Worm (Caenorhabditis elegans) whole organism, L1 larva: ENCODE measurements around the gene cest-30.

Experiments
- C04F5.9 ChIP-seq: sonication (generic microtip); optimal IDR thresholded peaks from 2 replicates; lab custom pipeline; 2016; ENCODE audit warnings: missing genetic modification characterization, missing compliant biosample characterization
- C34B4.2 ChIP-seq: sonication (generic microtip); optimal IDR thresholded peaks from 2 replicates; lab custom pipeline; 2017; ENCODE audit warnings: mild to moderate bottlenecking, missing genetic modification characterization, missing compliant biosample characterization
- Y116A8C.19 ChIP-seq: sonication (generic microtip); optimal IDR thresholded peaks from 2 replicates; lab custom pipeline; 2016; ENCODE audit warnings: missing compliant biosample characterization, missing genetic modification characterization, borderline replicate concordance
- aha-1 ChIP-seq: fragments of 150-350 bp; optimal IDR thresholded peaks from 2 replicates; lab custom pipeline; 2014; ENCODE audit warnings: missing biosample characterization, missing genetic modification characterization
- ceh-63 ChIP-seq: fragments of 200-800 bp; sonication (Bioruptor generic); optimal IDR thresholded peaks from 2 replicates; lab custom pipeline; 2018; ENCODE audit warnings: mild to moderate bottlenecking, missing genetic modification characterization, missing compliant biosample characterization
- ceh-8 ChIP-seq: fragments of 200-800 bp; sonication (Bioruptor generic); optimal IDR thresholded peaks from 2 replicates; lab custom pipeline; 2018; ENCODE audit warnings: mild to moderate bottlenecking, missing genetic modification characterization, moderate library complexity, missing compliant biosample characterization
- ceh-90 ChIP-seq: sonication (generic microtip); optimal IDR thresholded peaks from 2 replicates; lab custom pipeline; 2016; ENCODE audit warnings: missing genetic modification characterization, missing compliant biosample characterization
- ces-1 ChIP-seq: fragments of 150-350 bp; optimal IDR thresholded peaks from 2 replicates; lab custom pipeline; 2014; ENCODE audit warnings: missing biosample characterization, missing genetic modification reagents, missing genetic modification characterization
- efl-1 ChIP-seq, 4 experiments: fragments of 150-350 bp; optimal IDR thresholded peaks in 3 of 4; peaks in 1 of 4; 1 replicate in 1 of 4; 2 replicates in 3 of 4; lab custom pipeline; 2014; ENCODE audit warnings: missing biosample characterization in 2 of 4, missing genetic modification characterization in 2 of 4, missing genetic modification reagents in 2 of 4
- egl-13 ChIP-seq: sonication (generic microtip); optimal IDR thresholded peaks from 2 replicates; lab custom pipeline; 2016; ENCODE audit warnings: missing genotype, missing genetic modification reagents, missing genetic modification characterization, missing compliant biosample characterization
- elt-2 ChIP-seq: sonication (generic microtip); optimal IDR thresholded peaks from 2 replicates; lab custom pipeline; 2016; ENCODE audit warnings: missing genetic modification characterization, mild to moderate bottlenecking, inconsistent platforms, missing compliant biosample characterization, missing genetic modification reagents
- fkh-10 ChIP-seq: sonication (generic microtip); optimal IDR thresholded peaks from 2 replicates; lab custom pipeline; 2017; ENCODE audit warnings: missing biosample characterization, missing genetic modification reagents, missing genetic modification characterization
- fkh-4 ChIP-seq: sonication (generic microtip); optimal IDR thresholded peaks from 2 replicates; lab custom pipeline; 2016; ENCODE audit warnings: missing compliant biosample characterization, missing genetic modification characterization, borderline replicate concordance
- fos-1 ChIP-seq: fragments of 150-350 bp; optimal IDR thresholded peaks from 2 replicates; lab custom pipeline; 2014; ENCODE audit warnings: missing biosample characterization, missing genetic modification characterization
- grh-1 ChIP-seq: fragments of 200-800 bp; sonication (Bioruptor generic); IDR thresholded peaks from 2 replicates; pipeline ENCODE4 v1.3.6; 2022; ENCODE audit warnings: missing genetic modification reagents, missing genetic modification characterization, missing compliant biosample characterization
- hlh-4 ChIP-seq: sonication (generic microtip); optimal IDR thresholded peaks from 2 replicates; lab custom pipeline; 2016; ENCODE audit warnings: mild to moderate bottlenecking, missing genetic modification characterization, missing compliant biosample characterization
- lin-14 ChIP-seq: fragments of 200-800 bp; sonication (Bioruptor generic); optimal IDR thresholded peaks from 2 replicates; lab custom pipeline; 2018; ENCODE audit warnings: mild to moderate bottlenecking, missing genetic modification characterization, moderate library complexity, missing compliant biosample characterization
- lin-15B ChIP-seq: fragments of 150-350 bp; sonication (generic microtip); optimal IDR thresholded peaks from 3 replicates; lab custom pipeline; 2014; ENCODE audit warnings: missing biosample characterization, missing genetic modification characterization
- lsy-2 ChIP-seq, 2 experiments: fragments of 150-350 bp; optimal IDR thresholded peaks; 2 replicates each; lab custom pipeline; 2014; ENCODE audit warnings: missing biosample characterization in 2 of 2, missing genetic modification characterization in 2 of 2
- nhr-11 ChIP-seq: fragments of 150-350 bp; optimal IDR thresholded peaks from 2 replicates; lab custom pipeline; 2014; ENCODE audit warnings: missing biosample characterization, missing genetic modification characterization
- nhr-12 ChIP-seq: sonication (generic microtip); optimal IDR thresholded peaks from 2 replicates; lab custom pipeline; 2017; ENCODE audit warnings: missing biosample characterization, missing genetic modification characterization
- nhr-20 ChIP-seq: sonication (generic microtip); optimal IDR thresholded peaks from 2 replicates; lab custom pipeline; 2016; ENCODE audit warnings: mild to moderate bottlenecking, missing genetic modification characterization, missing compliant biosample characterization
- nhr-237 ChIP-seq: fragments of 150-350 bp; optimal IDR thresholded peaks from 2 replicates; lab custom pipeline; 2014; ENCODE audit warnings: missing biosample characterization, missing genetic modification characterization
- nhr-47 ChIP-seq: sonication (generic microtip); optimal IDR thresholded peaks from 2 replicates; lab custom pipeline; 2016; ENCODE audit warnings: mild to moderate bottlenecking, missing genetic modification characterization, moderate library complexity, missing compliant biosample characterization
- nhr-76 ChIP-seq: sonication (generic microtip); optimal IDR thresholded peaks from 2 replicates; lab custom pipeline; 2017; ENCODE audit warnings: missing biosample characterization, missing genetic modification characterization
- nhr-85 ChIP-seq: sonication (generic microtip); peaks from one replicate; lab custom pipeline; 2016; ENCODE audit warnings: missing genetic modification characterization, inconsistent platforms, missing compliant biosample characterization
- pax-3 ChIP-seq: fragments of 200-800 bp; sonication (Bioruptor generic); optimal IDR thresholded peaks from 2 replicates; lab custom pipeline; 2018; ENCODE audit warnings: mild to moderate bottlenecking, missing genetic modification characterization, moderate library complexity, missing compliant biosample characterization
- pqm-1 ChIP-seq: sonication (generic microtip); optimal IDR thresholded peaks from 3 replicates; lab custom pipeline; 2017; ENCODE audit warnings: missing biosample characterization, missing genetic modification characterization
- rnt-1 ChIP-seq: sonication (generic microtip); optimal IDR thresholded peaks from 2 replicates; lab custom pipeline; 2016; ENCODE audit warnings: mild to moderate bottlenecking, missing genetic modification characterization, moderate library complexity, missing compliant biosample characterization
- sox-4 ChIP-seq: sonication (generic microtip); optimal IDR thresholded peaks from 2 replicates; lab custom pipeline; 2016; ENCODE audit warnings: missing genetic modification characterization, missing compliant biosample characterization
- swsn-7 ChIP-seq: sonication (generic microtip); optimal IDR thresholded peaks from 2 replicates; lab custom pipeline; 2016; ENCODE audit warnings: missing genetic modification characterization, missing compliant biosample characterization
- unc-30 ChIP-seq: sonication (generic microtip); optimal IDR thresholded peaks from 2 replicates; lab custom pipeline; 2017; ENCODE audit warnings: missing biosample characterization, missing genetic modification characterization
- unc-86 ChIP-seq: sonication (generic microtip); optimal IDR thresholded peaks from 2 replicates; lab custom pipeline; 2016; ENCODE audit warnings: missing genetic modification characterization, missing compliant biosample characterization
- unc-98 ChIP-seq: fragments of 200-800 bp; sonication (Bioruptor generic); IDR thresholded peaks from 2 replicates; pipeline ENCODE4 v1.3.6; 2022; ENCODE audit warnings: missing genetic modification characterization, missing compliant biosample characterization
- xbp-1 ChIP-seq: sonication (generic microtip); optimal IDR thresholded peaks from 2 replicates; lab custom pipeline; 2016; ENCODE audit warnings: missing genetic modification characterization, missing compliant biosample characterization
- ztf-11 ChIP-seq, 2 experiments: sonication (generic microtip); optimal IDR thresholded peaks; 2 replicates each; lab custom pipeline; 2016 to 2017; ENCODE audit warnings: missing genetic modification characterization in 2 of 2, missing biosample characterization in 1 of 2, missing compliant biosample characterization in 1 of 2

The cest-30 gene

DNA sequence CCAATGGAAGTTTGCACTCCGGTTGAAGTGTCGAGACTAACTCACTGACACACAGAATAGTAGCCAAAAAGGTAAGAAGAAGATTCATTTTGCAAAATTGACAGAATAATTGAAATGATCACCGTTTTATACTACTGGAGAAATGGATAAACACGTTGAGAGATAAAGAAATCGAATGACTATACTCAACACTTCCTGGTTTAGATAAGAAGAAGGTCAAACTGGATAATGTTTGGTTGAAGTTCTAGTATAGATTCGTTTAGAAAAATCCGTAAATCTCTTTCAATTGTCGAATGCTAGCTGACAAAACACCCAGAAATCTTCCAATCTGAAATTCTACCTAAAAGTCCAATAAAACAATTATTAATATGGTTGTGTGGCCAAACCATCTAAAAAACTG, 24.4 kb upstream of the cest-30 start, which contains the start of gene Y49G5A.1:
Gene Y49G5A.1, minus strand, starts transcription at position 101 of the 400 bp plus-strand sequence.
- TF ChIP-seq aha-1 (tag; lab: Kevin White, UChicago) (no peak), fos-1 (tag; lab: Kevin White, UChicago) (no peak), nhr-76 (no peak), fkh-4 (no peak), Y116A8C.19 (tag; lab: Kevin White, UChicago) (no peak), rnt-1 (tag; lab: Kevin White, UChicago) (no peak), sox-4 (tag; lab: Kevin White, UChicago) (no peak), nhr-237 (tag; lab: Kevin White, UChicago) (no peak), unc-86 (tag; lab: Kevin White, UChicago) (no peak), lin-14 (GFP tag; lab: Kevin White, UChicago) (no peak), nhr-47 (tag; lab: Kevin White, UChicago) (no peak), elt-2 (no peak), ces-1 (GFP tag; lab: Kevin White, UChicago) (no peak), pax-3 (tag; lab: Kevin White, UChicago) (no peak), C04F5.9 (tag; lab: Kevin White, UChicago) (no peak), hlh-4 (tag; lab: Kevin White, UChicago) (no peak), C34B4.2 (tag; lab: Kevin White, UChicago) (no peak), nhr-11 (tag; lab: Kevin White, UChicago) (no peak), efl-1 (optimal IDR thresholded peaks at IDR 0.05; lab: Kevin White, UChicago) (no peak), efl-1 (GFP tag; optimal IDR thresholded peaks at IDR 0.05 in 1 of 2; lab: Kevin White, UChicago) (no peak), lin-15B (tag; lab: Kevin White, UChicago) (no peak)

DNA sequence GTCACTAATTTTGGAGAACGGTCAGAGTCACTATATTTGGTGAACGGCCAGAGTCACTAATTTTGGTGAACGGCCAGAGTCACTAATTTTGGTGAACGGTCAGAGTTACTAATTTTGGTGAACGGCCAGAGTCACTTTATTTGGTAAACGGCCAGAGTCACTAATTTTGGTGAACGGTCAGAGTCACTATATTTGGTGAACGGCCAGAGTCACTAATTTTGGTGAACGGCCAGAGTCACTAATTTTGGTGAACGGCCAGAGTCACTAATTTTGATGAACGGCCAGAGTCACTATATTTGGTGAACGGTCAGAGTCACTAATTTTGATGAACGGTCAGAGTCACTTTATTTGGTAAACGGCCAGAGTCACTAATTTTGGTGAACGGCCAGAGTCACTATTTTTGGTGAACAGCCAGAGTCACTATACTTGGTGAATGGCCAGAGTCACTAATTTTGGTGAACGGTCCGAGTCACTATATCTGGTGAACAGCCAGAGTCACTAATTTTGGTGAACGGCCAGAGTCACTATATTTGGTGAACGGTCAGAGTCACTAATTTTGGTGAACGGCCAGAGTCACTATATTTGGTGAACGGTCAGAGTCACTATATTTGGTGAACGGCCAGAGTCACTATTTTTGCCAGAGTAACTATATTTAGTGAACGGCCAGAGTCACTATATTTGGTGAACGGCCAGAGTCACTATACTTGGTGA, 21.5 kb upstream of the cest-30 start:
- TF ChIP-seq ceh-63 (GFP tag; lab: Kevin White, UChicago) (peak; percentile 46), ceh-8 (peak; percentile 35)

DNA sequence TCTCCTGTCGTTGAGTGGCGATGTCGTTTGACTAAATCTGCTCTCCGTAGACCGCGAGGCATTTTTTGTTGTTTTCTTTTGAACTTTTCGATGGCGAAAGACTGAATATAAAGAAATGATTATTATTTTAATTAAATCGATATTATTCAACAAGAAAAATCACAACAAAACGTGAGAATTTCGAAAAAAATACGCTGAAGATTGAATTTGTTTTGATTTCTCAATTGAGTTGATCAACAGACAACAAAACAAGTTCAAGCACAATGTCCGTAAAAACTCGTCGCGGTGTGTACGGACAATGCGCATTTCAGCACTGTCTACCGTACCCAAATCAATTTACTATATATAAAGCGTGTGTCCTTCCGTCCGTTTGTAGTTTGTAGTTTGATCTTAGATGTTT, 15.1 kb upstream of the cest-30 start, which contains the start of gene B0238.9:
Gene B0238.9, minus strand, starts transcription at position 101 of the 400 bp plus-strand sequence.
- TF ChIP-seq hlh-4 (tag; lab: Kevin White, UChicago) (no peak), fkh-10 (GFP tag; lab: Kevin White, UChicago) (no peak), lsy-2 (tag; optimal IDR thresholded peaks at IDR 0.05; lab: Kevin White, UChicago) (no peak), xbp-1 (tag; lab: Kevin White, UChicago) (no peak), ceh-90 (tag; lab: Kevin White, UChicago) (no peak), ces-1 (GFP tag; lab: Kevin White, UChicago) (no peak), ztf-11 (tag; optimal IDR thresholded peaks at IDR 0.05; lab: Kevin White, UChicago) (no peak), C34B4.2 (tag; lab: Kevin White, UChicago) (no peak), egl-13 (tag; lab: Kevin White, UChicago) (no peak), nhr-12 (tag; lab: Kevin White, UChicago) (no peak), pax-3 (tag; lab: Kevin White, UChicago) (no peak), grh-1 (no peak), swsn-7 (tag; lab: Kevin White, UChicago) (no peak), pqm-1 (no peak), nhr-85 (tag; lab: Kevin White, UChicago) (no peak), lin-14 (GFP tag; lab: Kevin White, UChicago) (no peak), unc-98 (GFP tag; lab: Robert Waterston, UW) (no peak), nhr-20 (tag; lab: Kevin White, UChicago) (no peak), unc-30 (tag; lab: Kevin White, UChicago) (no peak)
